Worm (Caenorhabditis elegans): ENCODE results near the gene T05C12.8.
A peak's percentile ranks its signal among the peaks of the same experiment; 100 is the strongest.

Gene T05C12.8

DNA sequence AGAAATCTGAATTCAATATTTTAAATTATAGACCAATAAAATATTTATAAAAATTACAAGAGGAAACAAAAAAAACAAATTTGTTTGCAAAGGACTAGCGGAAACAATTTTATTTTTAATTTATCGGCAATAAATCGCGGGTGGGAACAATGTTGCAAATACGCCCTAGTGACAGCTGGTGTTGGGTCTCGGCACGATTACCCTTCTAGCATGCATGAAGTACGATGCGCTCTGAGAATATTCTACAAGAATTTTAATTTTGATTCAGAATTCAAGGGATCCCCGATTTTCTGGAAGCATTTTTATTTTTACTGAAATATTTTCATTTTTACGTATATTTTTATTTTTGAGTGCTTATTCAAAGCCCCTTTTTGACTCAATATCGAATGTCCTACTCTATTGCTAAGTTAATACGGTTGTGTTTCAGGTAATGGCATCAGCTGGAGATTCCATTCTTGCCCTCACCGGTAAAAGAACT, 5.3 kb downstream of the T05C12.8 start, which contains the start of the genes mig-5 and cct-1 (continued):
- TF ChIP-seq F23B12.7 (tag; optimal IDR thresholded peaks at IDR 0.05; ENCODE audit: insufficient read depth) (peak; percentile 83), attf-3 (GFP tag; conservative IDR thresholded peaks at IDR 0.05) (peak; percentile 79), ceh-58 (GFP tag; IDR thresholded peaks at IDR 0.05) (no peak), egrh-3 (GFP tag; IDR thresholded peaks at IDR 0.05) (no peak), lir-1 (GFP tag; conservative IDR thresholded peaks at IDR 0.05) (peak; percentile 74), him-1 (tag; optimal IDR thresholded peaks at IDR 0.05) (peak; percentile 54), Y53F4B.3 (GFP tag; IDR thresholded peaks at IDR 0.05) (no peak), atf-7 (tag; optimal IDR thresholded peaks at IDR 0.05) (peak; percentile 73), Y67H2A.10 (GFP tag; conservative IDR thresholded peaks at IDR 0.05) (peak; percentile 54; the same call in 1 of the 2 replicates), snpc-1.3 (tag; optimal IDR thresholded peaks at IDR 0.05; ENCODE audit: insufficient read depth) (peak; percentile 62), egl-44 (GFP tag; IDR thresholded peaks at IDR 0.05) (no peak), mes-4 (tag; optimal IDR thresholded peaks at IDR 0.05) (no peak), sdz-38 (tag; optimal IDR thresholded peaks at IDR 0.05) (no peak), F57A8.1 (GFP tag; optimal IDR thresholded peaks at IDR 0.05) (no peak), snpc-3.4 (tag; optimal IDR thresholded peaks at IDR 0.05) (peak; percentile 26), lsy-27 (tag; optimal IDR thresholded peaks at IDR 0.05; ENCODE audit: borderline replicate concordance, insufficient read depth) (no peak), Y56A3A.18 (GFP tag; IDR thresholded peaks at IDR 0.05) (peak; percentile 86; the same call in 1 of the 2 replicates), nhr-90 (tag; optimal IDR thresholded peaks at IDR 0.05) (no peak), die-1 (tag; optimal IDR thresholded peaks at IDR 0.05) (peak; percentile 30), ets-4 (GFP tag; optimal IDR thresholded peaks at IDR 0.05) (no peak), hsf-1 (GFP tag; IDR thresholded peaks at IDR 0.05) (peak; percentile 90), hmg-20 (GFP tag; IDR thresholded peaks at IDR 0.05) (peak; percentile 73; the same call in 1 of the 2 replicates), K11D2.4 (GFP tag; IDR thresholded peaks at IDR 0.05) (peak; percentile 94), mcd-1 (GFP tag; IDR thresholded peaks at IDR 0.05) (peak; percentile 99), ceh-40 (GFP tag; IDR thresholded peaks at IDR 0.05) (no peak), D2030.7 (GFP tag; IDR thresholded peaks at IDR 0.05) (peak; percentile 64; the same call in 1 of the 2 replicates), zim-3 (tag; optimal IDR thresholded peaks at IDR 0.05) (no peak), ztf-3 (GFP tag; optimal IDR thresholded peaks at IDR 0.05) (peak; percentile 27), egl-18 (GFP tag; IDR thresholded peaks at IDR 0.05) (no peak), akir-1 (GFP tag; optimal IDR thresholded peaks at IDR 0.05) (no peak), nfya-2 (GFP tag; IDR thresholded peaks at IDR 0.05) (no peak), unc-62 (GFP tag; optimal IDR thresholded peaks at IDR 0.05) (no peak), madf-3 (GFP tag; IDR thresholded peaks at IDR 0.05) (peak; percentile 83; the same call in 1 of the 2 replicates), ZK185.1 (tag; optimal IDR thresholded peaks at IDR 0.05; ENCODE audit: poor library complexity, severe bottlenecking) (peak; percentile 96), attf-6 (GFP tag; IDR thresholded peaks at IDR 0.05) (0 out of 2 replicates have a peak, but pooled peaks have one; percentile 33), ceh-27 (GFP tag; optimal IDR thresholded peaks at IDR 0.05) (peak; percentile 84), ekl-4 (GFP tag; IDR thresholded peaks at IDR 0.05) (peak; percentile 91), aptf-2 (GFP tag; conservative IDR thresholded peaks at IDR 0.05) (no peak), snpc-4 (GFP tag; optimal IDR thresholded peaks at IDR 0.05) (peak; percentile 57), snpc-4 (tag; optimal IDR thresholded peaks at IDR 0.05) (peak; percentile 75 to 83 (median 76)), pha-4 (tag; optimal IDR thresholded peaks at IDR 0.05) (peak; percentile 86), somi-1 (GFP tag; optimal IDR thresholded peaks at IDR 0.05) (peak; percentile 87), dpff-1 (tag; optimal IDR thresholded peaks at IDR 0.05) (no peak), nfya-1 (tag; optimal IDR thresholded peaks at IDR 0.05; ENCODE audit: borderline replicate concordance, insufficient read depth) (no peak), F55B11.4 (tag; optimal IDR thresholded peaks at IDR 0.05; ENCODE audit: borderline replicate concordance, insufficient read depth) (no peak), hmg-1.2 (GFP tag; IDR thresholded peaks at IDR 0.05) (peak; percentile 75), ztf-26 (tag; optimal IDR thresholded peaks at IDR 0.05) (peak; percentile 74)

All from whole organism, young adult.